Fruit fly (Drosophila melanogaster) S2 (cell line): Measurements from ENCODE around the gene CG17738.

Source experiments
- CG8478 ChIP-seq: fragments of >200 bp; optimal IDR thresholded peaks from 2 replicates; lab custom pipeline; 2018
- CTCF ChIP-seq, 2 experiments: fragments of >200 bp; optimal IDR thresholded peaks; 2 replicates each; lab custom pipeline; 2018

DNA sequence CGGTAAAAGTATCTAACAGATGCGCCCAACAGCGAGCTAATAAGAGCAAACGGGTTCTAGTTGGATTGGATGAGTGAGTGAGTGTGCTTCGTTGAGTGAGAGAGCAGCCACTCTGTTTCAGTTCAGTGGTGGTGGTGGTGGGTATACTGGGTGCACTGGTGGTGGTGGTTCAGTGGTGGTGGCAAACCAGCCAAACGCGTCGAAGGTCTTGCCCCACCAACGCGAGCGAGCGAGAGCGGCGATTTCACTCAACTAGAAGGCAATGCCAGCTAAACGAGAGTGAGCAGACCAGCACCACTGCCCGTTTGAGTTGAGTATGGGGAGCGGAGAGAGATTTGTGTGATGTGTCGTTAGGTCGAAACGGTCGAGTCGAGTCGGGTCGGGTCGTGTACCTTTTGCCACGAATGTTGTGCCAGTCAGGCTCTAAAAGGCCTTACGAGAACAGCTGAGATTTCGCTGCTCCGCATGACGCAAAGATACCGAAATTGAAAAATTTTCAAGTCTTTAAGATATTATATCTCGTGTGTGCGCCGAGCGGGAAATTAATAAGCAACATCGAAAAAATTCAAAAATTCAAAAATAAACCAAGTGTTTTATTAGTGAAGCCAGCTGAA, 10.1 kb downstream of the CG17738 start:
- TF ChIP-seq CG8478 (lab: Kevin White, UChicago) (no peak), CTCF (optimal IDR thresholded peaks at IDR 0.05; lab: Kevin White, UChicago) (peak; percentile 44 to 60)
